Worm (Caenorhabditis elegans) whole organism, midembryonic: ENCODE data around the gene calf-1.

ENCODE experiments used
- cog-1 ChIP-seq: sonication (generic microtip); optimal IDR thresholded peaks from 2 replicates; lab custom pipeline; 2016; ENCODE audit warnings: missing genetic modification characterization, missing compliant biosample characterization
- flt-1 ChIP-seq: fragments of 200-800 bp; sonication (Bioruptor generic); IDR thresholded peaks from 2 replicates; pipeline ENCODE4 v1.3.6; 2022; ENCODE audit warnings: missing genetic modification characterization, missing compliant biosample characterization
- klf-2 ChIP-seq: fragments of 200-800 bp; sonication (Bioruptor generic); conservative IDR thresholded peaks from 2 replicates; pipeline ENCODE4 v1.3.6; 2022; ENCODE audit warnings: missing genetic modification reagents, missing genetic modification characterization, missing compliant biosample characterization
- ref-1 ChIP-seq: fragments of 200-800 bp; sonication (Bioruptor generic); conservative IDR thresholded peaks from 2 replicates; pipeline ENCODE4 v1.3.6; 2022; ENCODE audit warnings: missing genetic modification reagents, missing genetic modification characterization, missing compliant biosample characterization
- tab-1 ChIP-seq: fragments of 200-800 bp; sonication (Bioruptor generic); IDR thresholded peaks from 2 replicates; pipeline ENCODE4 v1.3.6; 2022; ENCODE audit warnings: missing genetic modification characterization, missing compliant biosample characterization
- ztf-29 ChIP-seq: fragments of 200-800 bp; sonication (Bioruptor generic); IDR thresholded peaks from 2 replicates; pipeline ENCODE4 v1.3.6; 2022; ENCODE audit warnings: missing genetic modification reagents, missing genetic modification characterization, missing compliant biosample characterization

DNA sequence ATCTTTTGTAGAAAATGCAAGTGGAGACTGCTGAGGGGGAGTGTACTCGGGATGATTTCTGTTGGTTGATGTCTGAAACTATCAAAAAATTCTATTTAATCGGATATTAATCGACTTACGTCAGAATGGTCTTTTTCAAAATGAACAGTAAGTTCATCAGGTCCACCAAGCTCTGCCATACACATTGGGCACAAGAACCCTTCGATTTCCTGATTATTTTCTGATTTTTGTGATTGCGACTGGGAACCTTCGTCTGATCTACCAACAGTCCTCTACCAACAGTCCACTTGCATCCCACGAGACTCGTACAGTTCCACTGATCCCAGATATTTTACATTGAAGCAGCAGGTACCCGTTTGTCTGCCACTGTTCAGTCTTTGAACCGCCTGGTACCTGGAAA, 3.9 kb downstream of the calf-1 start:
- TF ChIP-seq ztf-29 (GFP tag; lab: Robert Waterston, UW) (no peak), klf-2 (no peak), cog-1 (tag; lab: Kevin White, UChicago) (no peak), flt-1 (GFP tag; lab: Robert Waterston, UW) (no peak), tab-1 (GFP tag; lab: Robert Waterston, UW) (no peak), ref-1 (no peak)
